Fruit fly (Drosophila melanogaster) Kc167 (cell line): ENCODE data around the gene CG14125.

Experiments used
- Sin3A ChIP-seq: fragments of >200 bp; optimal IDR thresholded peaks from 2 replicates; lab custom pipeline; 2018; ENCODE audit warnings: missing external identifiers
- h ChIP-seq: fragments of >200 bp; optimal IDR thresholded peaks from 3 replicates; lab custom pipeline; 2018; ENCODE audit warnings: missing external identifiers

DNA sequence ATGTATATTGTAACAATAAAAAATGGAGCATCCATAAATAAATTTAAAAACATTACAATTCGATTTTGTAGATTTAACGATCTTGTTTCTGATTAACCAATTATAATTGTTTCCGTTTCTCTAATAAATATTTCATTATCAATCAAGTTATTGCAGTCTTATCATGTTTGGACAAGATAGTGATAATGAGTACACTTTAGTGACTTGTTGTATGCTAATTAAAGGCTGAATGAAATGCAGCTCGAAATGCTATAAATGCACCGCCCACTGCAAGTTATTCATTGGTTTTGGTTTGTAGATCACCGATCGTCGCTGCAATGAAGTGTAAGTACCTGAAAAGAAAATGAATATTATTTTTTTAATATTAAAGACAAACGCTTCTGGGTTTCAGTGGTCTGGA is at the start of gene CG14125:
- TF ChIP-seq h (lab: Kevin White, UChicago) (no peak), Sin3A (no peak)
